Worm (Caenorhabditis elegans) whole organism, L2 larva: Measurements from ENCODE around the gene C15F1.8.

ENCODE experiments used
- R02D3.7 ChIP-seq: fragments of 150-350 bp; optimal IDR thresholded peaks from 2 replicates; lab custom pipeline; 2014; ENCODE audit warnings: missing biosample characterization, missing genetic modification characterization
- ama-1 ChIP-seq: fragments of 150-350 bp; optimal IDR thresholded peaks from 2 replicates; lab custom pipeline; 2018; ENCODE audit warnings: inconsistent platforms
- elt-3 ChIP-seq: sonication (generic microtip); optimal IDR thresholded peaks from 2 replicates; lab custom pipeline; 2017; ENCODE audit warnings: missing biosample characterization, missing genetic modification characterization
- lsy-2 ChIP-seq, 2 experiments: fragments of 150-350 bp in 1 of 2; sonication (generic microtip) in 1 of 2; optimal IDR thresholded peaks; 2 replicates each; lab custom pipeline; 2014 to 2017; ENCODE audit warnings: missing biosample characterization in 2 of 2, missing genetic modification characterization in 2 of 2
- snpc-4 ChIP-seq: fragments of 150-350 bp; optimal IDR thresholded peaks from 2 replicates; lab custom pipeline; 2014; ENCODE audit warnings: missing biosample characterization, missing genetic modification characterization

- TF ChIP-seq elt-3 (no peak), ama-1 (lab: Kevin White, UChicago) (no peak), R02D3.7 (tag; lab: Kevin White, UChicago) (no peak), lsy-2 (tag; optimal IDR thresholded peaks at IDR 0.05; lab: Kevin White, UChicago) (no peak), snpc-4 (no peak)
These were observed 35.0 kb upstream of the C15F1.8 start, which contains the start of gene sqv-7 for ce11 chrII:7012592-7012991.
